Worm (Caenorhabditis elegans): Measurements from ENCODE around the gene dnj-25.

Gene dnj-25

DNA sequence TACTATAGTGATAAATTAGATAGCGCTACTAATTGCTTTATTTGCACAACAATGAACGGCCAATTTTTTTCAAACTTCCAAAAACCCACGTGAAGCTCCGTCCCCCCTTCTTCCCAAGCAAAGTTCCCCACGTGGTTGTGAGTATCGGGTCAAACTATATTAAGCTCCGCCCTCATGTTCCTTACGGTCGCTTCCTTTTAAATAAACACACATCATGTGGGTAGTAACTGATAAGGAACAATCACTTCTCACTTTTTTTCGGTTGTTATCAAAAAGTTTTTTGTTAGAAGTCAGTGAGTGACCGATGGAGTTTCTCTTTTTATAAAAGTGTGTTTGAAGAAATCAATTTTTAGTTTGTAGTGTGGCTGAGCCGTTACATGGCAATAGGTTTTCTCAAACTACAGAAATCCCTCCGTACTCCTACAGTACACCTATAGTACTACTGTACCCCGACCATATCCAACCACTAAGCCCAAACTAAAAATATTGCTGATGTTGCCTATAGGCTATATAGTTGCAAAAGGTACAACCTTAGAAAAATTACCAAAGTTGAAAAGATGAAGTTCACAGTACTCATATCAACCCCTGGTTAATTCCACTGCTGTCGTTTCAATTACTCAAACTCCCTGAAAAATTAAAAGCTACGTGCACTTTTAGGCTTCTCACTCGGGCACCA, 31.7 kb downstream of the dnj-25 start:
- TF ChIP-seq lim-7 (GFP tag; IDR thresholded peaks at IDR 0.05) = no peak
- no peak for TF ChIP-seq egl-43 (GFP tag; IDR thresholded peaks at IDR 0.05)
- no peak for TF ChIP-seq lin-29 (GFP tag; IDR thresholded peaks at IDR 0.05)
- peak; percentile 55; the same call in 1 of the 2 replicates for TF ChIP-seq tra-1 (GFP tag; IDR thresholded peaks at IDR 0.05)
- TF ChIP-seq F44E2.7 (GFP tag; IDR thresholded peaks at IDR 0.05) = no peak
- TF ChIP-seq lin-1 (GFP tag; IDR thresholded peaks at IDR 0.05) = peak; percentile 19; the same call in 1 of the 2 replicates
- TF ChIP-seq pqm-1 (tag; optimal IDR thresholded peaks at IDR 0.05) = peak; percentile 91
- TF ChIP-seq aha-1 (tag) = peak; percentile 99
- no peak for TF ChIP-seq zag-1 (tag; optimal IDR thresholded peaks at IDR 0.05)
- TF ChIP-seq aly-2 (tag; optimal IDR thresholded peaks at IDR 0.05) = no peak
- peak; percentile 65 for TF ChIP-seq php-3 (GFP tag; IDR thresholded peaks at IDR 0.05)
- peak; percentile 60 for TF ChIP-seq mxl-3 (GFP tag; optimal IDR thresholded peaks at IDR 0.05)
- TF ChIP-seq set-16 (GFP tag; IDR thresholded peaks at IDR 0.05) = no peak
- no peak for TF ChIP-seq ztf-11 (tag; optimal IDR thresholded peaks at IDR 0.05)
- no peak for TF ChIP-seq ces-1 (GFP tag; optimal IDR thresholded peaks at IDR 0.05)
- TF ChIP-seq spr-1 (tag; optimal IDR thresholded peaks at IDR 0.05) = no peak
- peak; percentile 46 for TF ChIP-seq mes-2 (tag; optimal IDR thresholded peaks at IDR 0.05; ENCODE audit: poor library complexity, severe bottlenecking)
- TF ChIP-seq vab-7 (GFP tag; IDR thresholded peaks at IDR 0.05) = no peak
- no peak for TF ChIP-seq ceh-28 (tag; optimal IDR thresholded peaks at IDR 0.05)
- TF ChIP-seq lsy-2 (tag; optimal IDR thresholded peaks at IDR 0.05) = no peak
- no peak for TF ChIP-seq zip-11 (GFP tag; IDR thresholded peaks at IDR 0.05)
- no peak for TF ChIP-seq mdt-29 (GFP tag; IDR thresholded peaks at IDR 0.05)
- peak; percentile 50 to 91 for TF ChIP-seq mdl-1 (tag; optimal IDR thresholded peaks at IDR 0.05)
- TF ChIP-seq nhr-42 (GFP tag; IDR thresholded peaks at IDR 0.05) = no peak
- TF ChIP-seq saeg-2 (GFP tag; IDR thresholded peaks at IDR 0.05) = no peak
- 0 out of 2 replicates have a peak, but pooled peaks have one; percentile 12 for TF ChIP-seq ctbp-1 (GFP tag; IDR thresholded peaks at IDR 0.05)
- no peak for TF ChIP-seq egl-27 (tag; optimal IDR thresholded peaks at IDR 0.05)
- TF ChIP-seq F37D6.2 (tag; optimal IDR thresholded peaks at IDR 0.05) = no peak
- TF ChIP-seq duxl-1 (tag; optimal IDR thresholded peaks at IDR 0.05; ENCODE audit: poor library complexity) = no peak
- peak in 1 of 2 experiments; percentile 56 for TF ChIP-seq hif-1 (tag; optimal IDR thresholded peaks at IDR 0.05)
- no peak for TF ChIP-seq lin-38 (GFP tag; IDR thresholded peaks at IDR 0.05)
- TF ChIP-seq skn-1 (tag; optimal IDR thresholded peaks at IDR 0.05) = no peak
- TF ChIP-seq daf-8 (GFP tag; IDR thresholded peaks at IDR 0.05) = no peak
- peak in 1 of 2 experiments; percentile 96 for TF ChIP-seq unc-62 (GFP tag; optimal IDR thresholded peaks at IDR 0.05 in 1 of 2)
- TF ChIP-seq unc-62 (tag; optimal IDR thresholded peaks at IDR 0.05) = no peak
- peak; percentile 67; the same call in 1 of the 2 replicates for TF ChIP-seq mxl-2 (GFP tag; conservative IDR thresholded peaks at IDR 0.05)
- no peak for TF ChIP-seq ZK337.2 (GFP tag; IDR thresholded peaks at IDR 0.05)
- TF ChIP-seq Y5F2A.4 (GFP tag; optimal IDR thresholded peaks at IDR 0.05) = no peak
- TF ChIP-seq ceh-32 (tag; optimal IDR thresholded peaks at IDR 0.05; ENCODE audit: poor library complexity) = no peak
- no peak for TF ChIP-seq lin-39 (tag; optimal IDR thresholded peaks at IDR 0.05)
- TF ChIP-seq hlh-11 (tag; optimal IDR thresholded peaks at IDR 0.05) = peak; percentile 90
- TF ChIP-seq attf-4 (tag; optimal IDR thresholded peaks at IDR 0.05) = no peak
- 0 out of 2 replicates have a peak, but pooled peaks have one; percentile 24 for TF ChIP-seq nhr-41 (GFP tag; IDR thresholded peaks at IDR 0.05)
- no peak for TF ChIP-seq rbr-2 (tag; optimal IDR thresholded peaks at IDR 0.05)
- TF ChIP-seq Y48G9A.11 (GFP tag; IDR thresholded peaks at IDR 0.05) = no peak
- peak; percentile 56 for TF ChIP-seq T20F7.1 (GFP tag; optimal IDR thresholded peaks at IDR 0.05)
- peak; percentile 88 for TF ChIP-seq nhr-28 (tag; optimal IDR thresholded peaks at IDR 0.05)
- no peak for TF ChIP-seq nhr-76 (tag; optimal IDR thresholded peaks at IDR 0.05)
- no peak for TF ChIP-seq lir-3 (tag; optimal IDR thresholded peaks at IDR 0.05)
- peak; percentile 1 for TF ChIP-seq nhr-6 (tag; optimal IDR thresholded peaks at IDR 0.05)
- TF ChIP-seq lin-15B (tag; optimal IDR thresholded peaks at IDR 0.05) = no peak

All from whole organism, L4 larva.